Fruit fly (Drosophila melanogaster) whole organism, wandering third instar larva: ENCODE data around the gene CG13786.

Source experiments
- Abd-B ChIP-seq: fragments of >200 bp; optimal IDR thresholded peaks from 2 replicates; lab custom pipeline; 2017; ENCODE audit warnings: missing biosample characterization, missing genetic modification characterization
- CG32264 ChIP-seq: fragments of 200-800 bp; sonication (Bioruptor generic); optimal IDR thresholded peaks from 2 replicates; lab custom pipeline; 2016; ENCODE audit warnings: missing biosample characterization, missing genetic modification characterization
- CG9705 ChIP-seq: fragments of 200-800 bp; sonication (Bioruptor generic); optimal IDR thresholded peaks from 2 replicates; lab custom pipeline; 2018; ENCODE audit warnings: missing biosample characterization, mild to moderate bottlenecking, missing genetic modification characterization
- CrebA ChIP-seq: fragments of 200-800 bp; sonication (Bioruptor generic); optimal IDR thresholded peaks from 2 replicates; lab custom pipeline; 2016; ENCODE audit warnings: missing biosample characterization, mild to moderate bottlenecking, missing genetic modification characterization, borderline replicate concordance
- Dfd ChIP-seq: fragments of >200 bp; optimal IDR thresholded peaks from 2 replicates; lab custom pipeline; 2017; ENCODE audit warnings: missing biosample characterization, missing genetic modification characterization
- Dif ChIP-seq: fragments of 200-275, 200-300 bp; sonication (Bioruptor generic); optimal IDR thresholded peaks from 2 replicates; lab custom pipeline; 2018; ENCODE audit warnings: missing biosample characterization, missing genetic modification characterization; ENCODE audit not compliant: partially characterized antibody
- GATAd ChIP-seq: sonication (Bioruptor generic); optimal IDR thresholded peaks from 2 replicates; lab custom pipeline; 2016; ENCODE audit warnings: missing biosample characterization, missing genetic modification characterization
- HLH106 ChIP-seq: fragments of 200-800 bp; optimal IDR thresholded peaks from 3 replicates; lab custom pipeline; 2019; ENCODE audit warnings: missing biosample characterization, mild to moderate bottlenecking, missing genetic modification characterization, moderate library complexity
- Hnf4 ChIP-seq: fragments of 200-800 bp; sonication (Bioruptor generic); optimal IDR thresholded peaks from 2 replicates; lab custom pipeline; 2016; ENCODE audit warnings: missing biosample characterization, mild to moderate bottlenecking, missing genetic modification characterization
- Hr78 ChIP-seq: fragments of >200 bp; optimal IDR thresholded peaks from 2 replicates; lab custom pipeline; 2017; ENCODE audit warnings: missing biosample characterization, missing genetic modification characterization
- Hr83 ChIP-seq: fragments of 200-300 bp; sonication (Bioruptor generic); optimal IDR thresholded peaks from 2 replicates; lab custom pipeline; 2016; ENCODE audit warnings: missing biosample characterization, mild to moderate bottlenecking, missing genetic modification characterization, moderate library complexity; ENCODE audit not compliant: poor library complexity, severe bottlenecking
- Jra ChIP-seq: sonication (Bioruptor generic); optimal IDR thresholded peaks from 2 replicates; lab custom pipeline; 2016; ENCODE audit warnings: missing biosample characterization, missing genetic modification characterization
- Mio ChIP-seq: sonication (Bioruptor generic); optimal IDR thresholded peaks from 2 replicates; lab custom pipeline; 2016; ENCODE audit warnings: missing biosample characterization, missing genetic modification characterization
- Myc ChIP-seq: fragments of >200 bp; optimal IDR thresholded peaks from 2 replicates; lab custom pipeline; 2017
- N ChIP-seq: fragments of >200 bp; optimal IDR thresholded peaks from 2 replicates; lab custom pipeline; 2018; ENCODE audit warnings: missing biosample characterization, missing external identifiers, missing genetic modification characterization
- OdsH ChIP-seq: fragments of 200-800 bp; sonication (Bioruptor generic); optimal IDR thresholded peaks from 2 replicates; lab custom pipeline; 2016; ENCODE audit warnings: missing biosample characterization, mild to moderate bottlenecking, missing genetic modification characterization
- Rel ChIP-seq, 2 experiments: fragments of 200-800 bp; sonication (Bioruptor generic) in 1 of 2; optimal IDR thresholded peaks; 2 replicates in 1 of 2; 3 replicates in 1 of 2; lab custom pipeline; 2016 to 2019; ENCODE audit warnings: mild to moderate bottlenecking in 2 of 2, missing biosample characterization in 2 of 2, missing genetic modification characterization in 2 of 2, moderate library complexity in 1 of 2
- Sp1 ChIP-seq: fragments of 200-800 bp; sonication (Bioruptor generic); optimal IDR thresholded peaks from 3 replicates; lab custom pipeline; 2019; ENCODE audit warnings: missing biosample characterization, mild to moderate bottlenecking, missing genetic modification characterization, moderate library complexity
- Vsx2 ChIP-seq: fragments of 200-300, 225-300 bp; sonication (Bioruptor generic); optimal IDR thresholded peaks from 2 replicates; lab custom pipeline; 2018; ENCODE audit warnings: missing biosample characterization, missing genetic modification characterization; ENCODE audit not compliant: partially characterized antibody
- br ChIP-seq: fragments of 200-800 bp; sonication (Bioruptor generic); optimal IDR thresholded peaks from 2 replicates; lab custom pipeline; 2016; ENCODE audit warnings: missing biosample characterization, missing genetic modification characterization
- brk ChIP-seq: fragments of 200-800 bp; sonication (Bioruptor generic); optimal IDR thresholded peaks from 2 replicates; lab custom pipeline; 2016; ENCODE audit warnings: missing biosample characterization, mild to moderate bottlenecking, missing genetic modification characterization
- dl ChIP-seq, 2 experiments: fragments of 175-275, 200-275 bp in 1 of 2; fragments of 200-275 bp in 1 of 2; sonication (Bioruptor generic); optimal IDR thresholded peaks; lab custom pipeline; 2018; ENCODE audit warnings: mild to moderate bottlenecking in 2 of 2, missing biosample characterization in 2 of 2, missing genetic modification characterization in 2 of 2, moderate library complexity in 2 of 2; ENCODE audit not compliant: partially characterized antibody in 2 of 2, insufficient read depth in 1 of 2
- dmrt93B ChIP-seq: fragments of 200-800 bp; sonication (Bioruptor generic); optimal IDR thresholded peaks from 2 replicates; lab custom pipeline; 2018; ENCODE audit warnings: missing biosample characterization, mild to moderate bottlenecking, missing genetic modification characterization
- dsf ChIP-seq: sonication (Bioruptor generic); optimal IDR thresholded peaks from 2 replicates; lab custom pipeline; 2016; ENCODE audit warnings: missing biosample characterization, missing genetic modification characterization, borderline replicate concordance
- ey ChIP-seq: fragments of 200-800 bp; sonication (Bioruptor generic); optimal IDR thresholded peaks from 2 replicates; lab custom pipeline; 2016; ENCODE audit warnings: missing biosample characterization, missing genetic modification characterization
- foxo ChIP-seq, 2 experiments: fragments of 200-800 bp; sonication (Bioruptor generic); optimal IDR thresholded peaks; 2 replicates in 1 of 2; 3 replicates in 1 of 2; lab custom pipeline; 2016 to 2017; ENCODE audit warnings: missing biosample characterization in 2 of 2, missing genetic modification characterization in 2 of 2
- fru ChIP-seq: fragments of 200-800 bp; sonication (Bioruptor generic); optimal IDR thresholded peaks from 3 replicates; lab custom pipeline; 2016; ENCODE audit warnings: missing biosample characterization, mild to moderate bottlenecking, missing genetic modification characterization
- h ChIP-seq: fragments of 200-800 bp; sonication (Bioruptor generic); optimal IDR thresholded peaks from 3 replicates; lab custom pipeline; 2016; ENCODE audit warnings: missing biosample characterization, mild to moderate bottlenecking, missing genetic modification characterization
- jim ChIP-seq: fragments of 175-275, 200-325 bp; sonication (Bioruptor generic); optimal IDR thresholded peaks from 2 replicates; lab custom pipeline; 2016; ENCODE audit warnings: missing biosample characterization, mild to moderate bottlenecking, missing genetic modification characterization
- lola ChIP-seq: fragments of >200 bp; optimal IDR thresholded peaks from 2 replicates; lab custom pipeline; 2017; ENCODE audit warnings: missing biosample characterization, missing genetic modification characterization
- pan ChIP-seq: fragments of >200 bp; optimal IDR thresholded peaks from 2 replicates; lab custom pipeline; 2017
- psq ChIP-seq: fragments of 200-800 bp; sonication (Bioruptor generic); optimal IDR thresholded peaks from 3 replicates; lab custom pipeline; 2017; ENCODE audit warnings: missing biosample characterization, mild to moderate bottlenecking, missing genetic modification characterization, moderate library complexity
- rgr ChIP-seq: fragments of 200-800 bp; sonication (Bioruptor generic); optimal IDR thresholded peaks from 3 replicates; lab custom pipeline; 2016; ENCODE audit warnings: missing biosample characterization, mild to moderate bottlenecking, missing genetic modification characterization
- sage ChIP-seq: fragments of 200-800 bp; sonication (Bioruptor generic); optimal IDR thresholded peaks from 2 replicates; lab custom pipeline; 2016; ENCODE audit warnings: missing biosample characterization, mild to moderate bottlenecking, missing genetic modification characterization
- sv ChIP-seq: fragments of 200-800 bp; sonication (Bioruptor generic); optimal IDR thresholded peaks from 3 replicates; lab custom pipeline; 2016; ENCODE audit warnings: missing biosample characterization, missing genetic modification characterization
- tai ChIP-seq: sonication (Bioruptor generic); optimal IDR thresholded peaks from 2 replicates; lab custom pipeline; 2016; ENCODE audit warnings: missing biosample characterization, missing genetic modification characterization
- usp ChIP-seq: fragments of >200 bp; optimal IDR thresholded peaks from 2 replicates; lab custom pipeline; 2017; ENCODE audit warnings: missing biosample characterization, missing genetic modification characterization
- woc ChIP-seq: sonication (Bioruptor generic); optimal IDR thresholded peaks from 2 replicates; lab custom pipeline; 2016; ENCODE audit warnings: missing biosample characterization, mild to moderate bottlenecking, missing genetic modification characterization

Gene CG13786

DNA sequence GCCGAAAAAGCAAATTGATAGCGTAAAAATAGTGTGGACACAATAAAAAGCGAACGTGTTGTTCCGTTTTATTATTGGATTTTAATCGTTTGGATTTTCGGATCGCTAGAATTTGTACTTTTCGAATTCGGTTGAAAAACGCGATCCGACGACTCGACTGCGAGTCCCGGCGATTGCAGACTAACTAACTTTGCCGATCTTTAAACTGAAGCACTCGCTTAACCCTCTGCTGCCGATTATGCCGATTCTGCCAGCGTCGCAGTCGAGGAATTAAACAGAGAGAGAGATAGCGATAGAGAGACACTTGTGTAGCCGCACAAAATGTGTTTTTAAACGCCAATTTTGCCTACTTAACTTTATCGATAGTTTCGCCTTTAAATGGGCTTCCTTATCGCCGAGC lies 12.5 kb downstream of the CG13786 start:
- TF ChIP-seq jim (GFP tag; lab: Kevin White, UChicago) (no peak), Abd-B (GFP tag; lab: Kevin White, UChicago) (no peak), rgr (no peak), lola (no peak), CG32264 (no peak), Vsx2 (no peak), Hnf4 (no peak), ey (GFP tag; lab: Kevin White, UChicago) (no peak), CrebA (no peak), dl (GFP tag; optimal IDR thresholded peaks at IDR 0.05; lab: Kevin White, UChicago; ENCODE audit: insufficient read depth in 1 of 2, partially characterized antibody in 2 of 2) (no peak)
- TF ChIP-seq, all 38 proteins: peak for 0

DNA sequence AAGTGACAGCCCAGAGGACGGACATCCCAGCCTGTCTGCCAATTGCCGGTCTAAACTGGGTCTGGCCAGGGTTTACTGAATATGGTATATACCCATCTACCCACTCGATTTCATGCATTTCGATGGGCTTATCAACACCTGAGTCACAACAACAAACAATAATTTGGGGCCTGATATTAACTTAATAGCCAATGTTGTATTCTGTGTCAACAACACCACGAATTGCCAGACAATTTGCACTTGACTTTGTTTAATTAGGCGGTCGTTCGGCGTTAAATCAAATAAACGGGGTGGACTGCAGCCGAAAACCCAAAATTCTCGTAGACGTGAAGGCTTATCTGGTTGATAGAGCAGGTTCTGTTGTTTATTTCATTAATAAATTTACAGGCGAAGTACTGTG lies 13.5 kb downstream of the CG13786 start:
- TF ChIP-seq Hnf4, result peak; percentile 83
- TF ChIP-seq dsf, result no peak
- TF ChIP-seq sage (GFP tag; lab: Kevin White, UChicago), result peak; percentile 68
- TF ChIP-seq Hr83 (GFP tag; lab: Kevin White, UChicago), result peak; percentile 99
- TF ChIP-seq GATAd (GFP tag; lab: Kevin White, UChicago), result peak; percentile 61
- peak; percentile 57 for TF ChIP-seq ey (GFP tag; lab: Kevin White, UChicago)
- no peak for TF ChIP-seq Hr78 (GFP tag; lab: Kevin White, UChicago)
- peak; percentile 30 for TF ChIP-seq woc
- TF ChIP-seq Sp1 (GFP tag; lab: Kevin White, UChicago), result peak; percentile 66
- peak; percentile 88 for TF ChIP-seq CrebA
- TF ChIP-seq Dif (GFP tag; lab: Kevin White, UChicago), result no peak
- TF ChIP-seq HLH106, result peak; percentile 5
- peak in 1 of 2 experiments; percentile 0 for TF ChIP-seq dl (GFP tag; optimal IDR thresholded peaks at IDR 0.05; lab: Kevin White, UChicago; ENCODE audit: insufficient read depth in 1 of 2, partially characterized antibody in 2 of 2)
- peak; percentile 84 for TF ChIP-seq br (GFP tag; lab: Kevin White, UChicago)
- no peak for TF ChIP-seq usp (GFP tag; lab: Kevin White, UChicago)
- no peak for TF ChIP-seq Vsx2
- TF ChIP-seq lola, result no peak
- no peak for TF ChIP-seq pan (lab: Kevin White, UChicago)
- peak; percentile 89 for TF ChIP-seq rgr
- TF ChIP-seq OdsH (GFP tag; lab: Kevin White, UChicago), result peak; percentile 92
- TF ChIP-seq Dfd (GFP tag; lab: Kevin White, UChicago), result no peak
- TF ChIP-seq Abd-B (GFP tag; lab: Kevin White, UChicago), result no peak
- peak; percentile 65 for TF ChIP-seq Rel (GFP tag; optimal IDR thresholded peaks at IDR 0.05; lab: Kevin White, UChicago)
- peak; percentile 44 for TF ChIP-seq Rel (tag; optimal IDR thresholded peaks at IDR 0.05; lab: Kevin White, UChicago)
- TF ChIP-seq h, result peak; percentile 93
- peak; percentile 88 for TF ChIP-seq CG32264
- peak; percentile 81 for TF ChIP-seq Jra (GFP tag; lab: Kevin White, UChicago)
- peak; percentile 34 for TF ChIP-seq Mio
- TF ChIP-seq dmrt93B, result peak; percentile 32
- TF ChIP-seq tai (GFP tag; lab: Kevin White, UChicago), result peak; percentile 81
- no peak for TF ChIP-seq sv (GFP tag; lab: Kevin White, UChicago)
- TF ChIP-seq foxo (GFP tag; optimal IDR thresholded peaks at IDR 0.05; lab: Kevin White, UChicago), result peak; percentile 77 to 78
- peak; percentile 70 for TF ChIP-seq fru
- TF ChIP-seq CG9705 (GFP tag; lab: Kevin White, UChicago), result peak; percentile 24
- TF ChIP-seq jim (GFP tag; lab: Kevin White, UChicago), result peak; percentile 7
- TF ChIP-seq psq, result peak; percentile 56
- TF ChIP-seq N (GFP tag; lab: Kevin White, UChicago), result no peak
- TF ChIP-seq brk (GFP tag; lab: Kevin White, UChicago), result peak; percentile 80
- no peak for TF ChIP-seq Myc (lab: Kevin White, UChicago)
- TF ChIP-seq, all 38 proteins: peak for 26

DNA sequence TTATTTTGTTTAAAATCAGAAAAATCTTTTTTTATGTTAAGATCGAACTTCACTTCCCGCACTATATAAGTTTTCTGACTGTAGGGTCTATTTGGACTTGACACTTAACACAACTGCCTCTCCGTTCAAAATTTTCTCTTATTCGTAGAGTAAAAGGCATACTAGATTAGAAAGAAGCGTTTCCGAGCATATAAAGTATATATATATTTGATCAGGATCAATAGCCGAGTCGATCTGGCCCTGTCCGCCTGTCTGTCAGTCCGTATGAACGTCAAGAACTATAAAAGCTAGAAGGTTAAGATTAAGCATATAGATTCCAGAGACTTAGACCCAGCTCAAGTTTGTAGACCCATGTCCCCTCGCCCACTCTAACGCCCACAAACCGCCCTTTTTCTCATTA lies 20.1 kb downstream of the CG13786 start, which contains the start of gene CG43800:
Gene CG43800, minus strand, starts transcription at position 101 of the 400 bp plus-strand sequence.
- TF ChIP-seq dsf (no peak), CG9705 (GFP tag; lab: Kevin White, UChicago) (no peak), Dif (GFP tag; lab: Kevin White, UChicago) (no peak), sv (GFP tag; lab: Kevin White, UChicago) (no peak), Abd-B (GFP tag; lab: Kevin White, UChicago) (no peak), lola (no peak), dl (GFP tag; optimal IDR thresholded peaks at IDR 0.05; lab: Kevin White, UChicago; ENCODE audit: insufficient read depth in 1 of 2, partially characterized antibody in 2 of 2) (no peak), h (no peak), foxo (GFP tag; optimal IDR thresholded peaks at IDR 0.05; lab: Kevin White, UChicago) (no peak), CrebA (no peak), sage (GFP tag; lab: Kevin White, UChicago) (no peak), GATAd (GFP tag; lab: Kevin White, UChicago) (no peak), Rel (GFP tag; optimal IDR thresholded peaks at IDR 0.05; lab: Kevin White, UChicago) (no peak), Rel (tag; optimal IDR thresholded peaks at IDR 0.05; lab: Kevin White, UChicago) (no peak), Hr83 (GFP tag; lab: Kevin White, UChicago) (no peak)
